Worm (Caenorhabditis elegans) whole organism, early embryonic: ENCODE data around the gene nud-1.

Experiments used
- B0310.2 ChIP-seq: sonication (generic microtip); optimal IDR thresholded peaks from 2 replicates; lab custom pipeline; 2016; ENCODE audit warnings: mild to moderate bottlenecking, missing genetic modification characterization, missing compliant biosample characterization
- F13C5.2 ChIP-seq: sonication (generic microtip); optimal IDR thresholded peaks from 2 replicates; lab custom pipeline; 2017; ENCODE audit warnings: mild to moderate bottlenecking, missing genetic modification characterization, inconsistent platforms, missing compliant biosample characterization
- aly-1 ChIP-seq: sonication (generic microtip); optimal IDR thresholded peaks from 2 replicates; lab custom pipeline; 2016; ENCODE audit warnings: missing genetic modification characterization, missing compliant biosample characterization
- ama-1 ChIP-seq: fragments of 150-350 bp; optimal IDR thresholded peaks from 2 replicates; lab custom pipeline; 2014
- ceh-13 ChIP-seq: fragments of 200-800 bp; sonication (Bioruptor generic); optimal IDR thresholded peaks from 2 replicates; lab custom pipeline; 2018; ENCODE audit warnings: mild to moderate bottlenecking, missing genetic modification characterization, missing compliant biosample characterization
- ceh-36 ChIP-seq: sonication (generic microtip); optimal IDR thresholded peaks from 2 replicates; lab custom pipeline; 2016; ENCODE audit warnings: missing genetic modification characterization, inconsistent platforms, missing compliant biosample characterization
- ets-7 ChIP-seq: sonication (generic microtip); optimal IDR thresholded peaks from 2 replicates; lab custom pipeline; 2016; ENCODE audit warnings: missing genotype, missing genetic modification characterization, missing compliant biosample characterization
- flt-1 ChIP-seq: fragments of 200-800 bp; sonication (Bioruptor generic); IDR thresholded peaks from 2 replicates; pipeline ENCODE4 v1.3.6; 2022; ENCODE audit warnings: missing genetic modification characterization, missing compliant biosample characterization
- hmbx-1 ChIP-seq: sonication (generic microtip); optimal IDR thresholded peaks from 2 replicates; lab custom pipeline; 2016; ENCODE audit warnings: mild to moderate bottlenecking, missing genetic modification characterization, missing compliant biosample characterization
- hmg-4 ChIP-seq: fragments of 200-800 bp; sonication (Bioruptor generic); optimal IDR thresholded peaks from 2 replicates; lab custom pipeline; 2018; ENCODE audit warnings: mild to moderate bottlenecking, missing genetic modification characterization, missing compliant biosample characterization
- hnd-1 ChIP-seq: sonication (generic microtip); optimal IDR thresholded peaks from 2 replicates; lab custom pipeline; 2016; ENCODE audit warnings: missing genetic modification characterization, missing compliant biosample characterization
- pes-1 ChIP-seq: fragments of 200-800 bp; sonication (Bioruptor generic); IDR thresholded peaks from 2 replicates; pipeline ENCODE4 v1.3.6; 2022; ENCODE audit warnings: missing genetic modification reagents, missing genetic modification characterization, missing compliant biosample characterization
- scrt-1 ChIP-seq: fragments of 200-800 bp; sonication (Bioruptor generic); IDR thresholded peaks from 2 replicates; pipeline ENCODE4 v1.3.6; 2022; ENCODE audit warnings: missing genetic modification characterization, missing compliant biosample characterization
- sea-1 ChIP-seq: fragments of 200-800 bp; sonication (Bioruptor generic); conservative IDR thresholded peaks from 2 replicates; pipeline ENCODE4 v1.3.6; 2022; ENCODE audit warnings: missing genetic modification characterization, missing compliant biosample characterization
- tbx-11 ChIP-seq: fragments of 200-800 bp; sonication (Bioruptor generic); IDR thresholded peaks from 2 replicates; pipeline ENCODE4 v1.3.6; 2022; ENCODE audit warnings: missing genetic modification characterization, missing compliant biosample characterization
- tbx-37 ChIP-seq: fragments of 200-800 bp; sonication (Bioruptor generic); conservative IDR thresholded peaks from 2 replicates; pipeline ENCODE4 v1.3.6; 2022; ENCODE audit warnings: missing genetic modification reagents, missing genetic modification characterization, missing compliant biosample characterization
- tra-4 ChIP-seq: sonication (generic microtip); optimal IDR thresholded peaks from 2 replicates; lab custom pipeline; 2017; ENCODE audit warnings: missing genetic modification characterization, missing compliant biosample characterization

The nud-1 gene

ce11 chrIII:13324739-13325138, 16.6 kb upstream of the nud-1 start, which contains the start of gene F53A2.1:
Gene F53A2.1, minus strand, starts transcription at chrIII:13324839.
- TF ChIP-seq scrt-1 (GFP tag; lab: Robert Waterston, UW) (no peak), sea-1 (GFP tag; lab: Robert Waterston, UW) (no peak)

- TF ChIP-seq ets-7 (tag; lab: Kevin White, UChicago), result no peak
- TF ChIP-seq ceh-13 (GFP tag; lab: Kevin White, UChicago), result no peak
- no peak for TF ChIP-seq tra-4 (tag; lab: Kevin White, UChicago)
- no peak for TF ChIP-seq ceh-36
- TF ChIP-seq hmbx-1 (tag; lab: Kevin White, UChicago), result no peak
- no peak for TF ChIP-seq aly-1 (tag; lab: Kevin White, UChicago)
- no peak for TF ChIP-seq hnd-1
- no peak for TF ChIP-seq B0310.2 (tag; lab: Kevin White, UChicago)
- TF ChIP-seq tbx-37 (GFP tag; lab: Robert Waterston, UW), result no peak
- TF ChIP-seq ama-1 (lab: Kevin White, UChicago), result no peak
- TF ChIP-seq sea-1 (GFP tag; lab: Robert Waterston, UW), result no peak
- TF ChIP-seq hmg-4 (GFP tag; lab: Kevin White, UChicago), result no peak
- TF ChIP-seq scrt-1 (GFP tag; lab: Robert Waterston, UW), result no peak
Observed at ce11 chrIII:13328911-13329310, 12.4 kb upstream of the nud-1 start.

- no peak for TF ChIP-seq ets-7 (tag; lab: Kevin White, UChicago)
- no peak for TF ChIP-seq ceh-36
- TF ChIP-seq flt-1, result no peak
- no peak for TF ChIP-seq tra-4 (tag; lab: Kevin White, UChicago)
- no peak for TF ChIP-seq tbx-37 (GFP tag; lab: Robert Waterston, UW)
- TF ChIP-seq F13C5.2 (tag; lab: Kevin White, UChicago), result no peak
- TF ChIP-seq scrt-1 (GFP tag; lab: Robert Waterston, UW), result no peak
- TF ChIP-seq hnd-1, result no peak
- no peak for TF ChIP-seq ceh-13 (GFP tag; lab: Kevin White, UChicago)
- TF ChIP-seq hmg-4 (GFP tag; lab: Kevin White, UChicago), result no peak
- TF ChIP-seq sea-1 (GFP tag; lab: Robert Waterston, UW), result no peak
- TF ChIP-seq aly-1 (tag; lab: Kevin White, UChicago), result no peak
- no peak for TF ChIP-seq B0310.2 (tag; lab: Kevin White, UChicago)
- no peak for TF ChIP-seq ama-1 (lab: Kevin White, UChicago)
Observed at ce11 chrIII:13333754-13334153, 7.6 kb upstream of the nud-1 start, which contains the start of gene sdz-20. Gene sdz-20, plus strand, starts transcription at chrIII:13334054.

- no peak for TF ChIP-seq pes-1 (GFP tag; lab: Robert Waterston, UW)
- no peak for TF ChIP-seq hmbx-1 (tag; lab: Kevin White, UChicago)
- TF ChIP-seq sea-1 (GFP tag; lab: Robert Waterston, UW), result no peak
- no peak for TF ChIP-seq B0310.2 (tag; lab: Kevin White, UChicago)
- TF ChIP-seq ets-7 (tag; lab: Kevin White, UChicago), result no peak
- no peak for TF ChIP-seq F13C5.2 (tag; lab: Kevin White, UChicago)
- no peak for TF ChIP-seq tbx-37 (GFP tag; lab: Robert Waterston, UW)
- TF ChIP-seq ama-1 (lab: Kevin White, UChicago), result no peak
- TF ChIP-seq aly-1 (tag; lab: Kevin White, UChicago), result no peak
- TF ChIP-seq ceh-36, result no peak
- no peak for TF ChIP-seq hmg-4 (GFP tag; lab: Kevin White, UChicago)
- no peak for TF ChIP-seq flt-1
- TF ChIP-seq tbx-11 (GFP tag; lab: Robert Waterston, UW), result no peak
- no peak for TF ChIP-seq ceh-13 (GFP tag; lab: Kevin White, UChicago)
- no peak for TF ChIP-seq tra-4 (tag; lab: Kevin White, UChicago)
Observed at ce11 chrIII:13339672-13340071, 1.7 kb upstream of the nud-1 start, which contains the start of gene F53A2.3. Gene F53A2.3, minus strand, starts transcription at chrIII:13339772.

ce11 chrIII:13340504-13341274, 638 bp upstream of the nud-1 start:
- TF ChIP-seq hmbx-1 (tag; lab: Kevin White, UChicago), result no peak
- no peak for TF ChIP-seq F13C5.2 (tag; lab: Kevin White, UChicago)
- TF ChIP-seq hnd-1, result no peak
- TF ChIP-seq ceh-13 (GFP tag; lab: Kevin White, UChicago), result no peak

- no peak for TF ChIP-seq ceh-13 (GFP tag; lab: Kevin White, UChicago)
- no peak for TF ChIP-seq tbx-37 (GFP tag; lab: Robert Waterston, UW)
- no peak for TF ChIP-seq ets-7 (tag; lab: Kevin White, UChicago)
- TF ChIP-seq ceh-36, result no peak
- no peak for TF ChIP-seq sea-1 (GFP tag; lab: Robert Waterston, UW)
- TF ChIP-seq hnd-1, result no peak
- no peak for TF ChIP-seq hmg-4 (GFP tag; lab: Kevin White, UChicago)
- no peak for TF ChIP-seq hmbx-1 (tag; lab: Kevin White, UChicago)
- TF ChIP-seq pes-1 (GFP tag; lab: Robert Waterston, UW), result no peak
- TF ChIP-seq scrt-1 (GFP tag; lab: Robert Waterston, UW), result no peak
- TF ChIP-seq tbx-11 (GFP tag; lab: Robert Waterston, UW), result no peak
- TF ChIP-seq B0310.2 (tag; lab: Kevin White, UChicago), result no peak
- no peak for TF ChIP-seq F13C5.2 (tag; lab: Kevin White, UChicago)
- no peak for TF ChIP-seq ama-1 (lab: Kevin White, UChicago)
- no peak for TF ChIP-seq flt-1
- TF ChIP-seq aly-1 (tag; lab: Kevin White, UChicago), result no peak
- TF ChIP-seq tra-4 (tag; lab: Kevin White, UChicago), result no peak
Observed at ce11 chrIII:13342079-13342734, 880 bp downstream of the nud-1 start, which contains the start of gene dro-1. Gene dro-1, plus strand, starts transcription at chrIII:13342684.
